Worm (Caenorhabditis elegans) whole organism, late embryonic: ENCODE results near the gene K09D9.14.

Experiments
- C08G9.2 ChIP-seq: sonication (generic microtip); optimal IDR thresholded peaks from 2 replicates; lab custom pipeline; 2016; ENCODE audit warnings: mild to moderate bottlenecking, missing genetic modification characterization, moderate library complexity, missing compliant biosample characterization
- C38D4.7 ChIP-seq: fragments of 200-800 bp; sonication (Bioruptor generic); optimal IDR thresholded peaks from 2 replicates; lab custom pipeline; 2018; ENCODE audit warnings: mild to moderate bottlenecking, missing genetic modification characterization, moderate library complexity, missing compliant biosample characterization
- F13H6.1 ChIP-seq: sonication (generic microtip); optimal IDR thresholded peaks from 2 replicates; lab custom pipeline; 2016; ENCODE audit warnings: missing genetic modification characterization, missing compliant biosample characterization
- Y22D7AL.16 ChIP-seq: sonication (generic microtip); optimal IDR thresholded peaks from 2 replicates; lab custom pipeline; 2016; ENCODE audit warnings: missing genetic modification characterization, missing compliant biosample characterization
- ceh-14 ChIP-seq: sonication (generic microtip); optimal IDR thresholded peaks from 2 replicates; lab custom pipeline; 2016; ENCODE audit warnings: missing genotype, missing genetic modification characterization, missing compliant biosample characterization
- ceh-18 ChIP-seq: sonication (generic microtip); optimal IDR thresholded peaks from 2 replicates; lab custom pipeline; 2016; ENCODE audit warnings: missing genetic modification characterization, missing compliant biosample characterization
- ceh-19 ChIP-seq: fragments of 200-800 bp; sonication (Bioruptor generic); optimal IDR thresholded peaks from 2 replicates; lab custom pipeline; 2018; ENCODE audit warnings: mild to moderate bottlenecking, missing genetic modification characterization, missing compliant biosample characterization
- ceh-2 ChIP-seq: sonication (generic microtip); optimal IDR thresholded peaks from 2 replicates; lab custom pipeline; 2016; ENCODE audit warnings: missing genotype, missing genetic modification characterization, missing compliant biosample characterization
- ceh-22 ChIP-seq: sonication (generic microtip); optimal IDR thresholded peaks from 2 replicates; lab custom pipeline; 2017; ENCODE audit warnings: missing biosample characterization, missing genetic modification characterization
- ceh-24 ChIP-seq: sonication (generic microtip); optimal IDR thresholded peaks from 2 replicates; lab custom pipeline; 2016; ENCODE audit warnings: mild to moderate bottlenecking, missing genetic modification characterization, missing compliant biosample characterization
- ceh-31 ChIP-seq: sonication (generic microtip); optimal IDR thresholded peaks from 2 replicates; lab custom pipeline; 2016; ENCODE audit warnings: missing genetic modification characterization, missing compliant biosample characterization
- ceh-48 ChIP-seq: sonication (generic microtip); optimal IDR thresholded peaks from 2 replicates; lab custom pipeline; 2016; ENCODE audit warnings: missing genetic modification characterization, inconsistent platforms, missing compliant biosample characterization
- che-1 ChIP-seq: sonication (generic microtip); optimal IDR thresholded peaks from 2 replicates; lab custom pipeline; 2016; ENCODE audit warnings: mild to moderate bottlenecking, missing genetic modification characterization, missing compliant biosample characterization
- dve-1 ChIP-seq: sonication (generic microtip); optimal IDR thresholded peaks from 2 replicates; lab custom pipeline; 2017; ENCODE audit warnings: antibody characterized with exemption, mild to moderate bottlenecking, missing genetic modification characterization, missing compliant biosample characterization
- elt-2 ChIP-seq: sonication (generic microtip); optimal IDR thresholded peaks from 2 replicates; lab custom pipeline; 2016; ENCODE audit warnings: missing genetic modification reagents, missing genetic modification characterization, missing compliant biosample characterization
- ets-4 ChIP-seq: sonication (generic microtip); optimal IDR thresholded peaks from 2 replicates; lab custom pipeline; 2016; ENCODE audit warnings: missing genetic modification characterization, missing compliant biosample characterization
- eyg-1 ChIP-seq: sonication (generic microtip); optimal IDR thresholded peaks from 2 replicates; lab custom pipeline; 2016; ENCODE audit warnings: missing genotype, missing genetic modification characterization, missing compliant biosample characterization
- fax-1 ChIP-seq: sonication (generic microtip); optimal IDR thresholded peaks from 2 replicates; lab custom pipeline; 2016; ENCODE audit warnings: missing genotype, missing genetic modification characterization, missing compliant biosample characterization
- fkh-10 ChIP-seq: fragments of 150-350 bp; optimal IDR thresholded peaks from 2 replicates; lab custom pipeline; 2014; ENCODE audit warnings: missing biosample characterization, missing genetic modification reagents, missing genetic modification characterization
- gmeb-2 ChIP-seq: sonication (generic microtip); optimal IDR thresholded peaks from 2 replicates; lab custom pipeline; 2016; ENCODE audit warnings: missing genetic modification characterization, inconsistent platforms, missing compliant biosample characterization
- hlh-30 ChIP-seq: sonication (generic microtip); optimal IDR thresholded peaks from 2 replicates; lab custom pipeline; 2017; ENCODE audit warnings: antibody characterized with exemption, missing genetic modification characterization, missing compliant biosample characterization; ENCODE audit not compliant: insufficient read depth
- lim-6 ChIP-seq: sonication (generic microtip); optimal IDR thresholded peaks from 2 replicates; lab custom pipeline; 2016; ENCODE audit warnings: missing genetic modification characterization, missing compliant biosample characterization
- lin-11 ChIP-seq: fragments of 200-800 bp; sonication (Bioruptor generic); optimal IDR thresholded peaks from 2 replicates; lab custom pipeline; 2018; ENCODE audit warnings: mild to moderate bottlenecking, missing genetic modification characterization, missing compliant biosample characterization
- madf-2 ChIP-seq: sonication (generic microtip); optimal IDR thresholded peaks from 2 replicates; lab custom pipeline; 2017; ENCODE audit warnings: missing genetic modification characterization, missing compliant biosample characterization
- mec-3 ChIP-seq: sonication (generic microtip); optimal IDR thresholded peaks from 2 replicates; lab custom pipeline; 2016; ENCODE audit warnings: borderline replicate concordance, missing genetic modification characterization, missing compliant biosample characterization
- nfya-1 ChIP-seq: sonication (generic microtip); optimal IDR thresholded peaks from 2 replicates; lab custom pipeline; 2017; ENCODE audit warnings: missing genetic modification characterization, mild to moderate bottlenecking, missing compliant biosample characterization, antibody characterized with exemption, moderate library complexity
- npax-4 ChIP-seq: sonication (generic microtip); optimal IDR thresholded peaks from 2 replicates; lab custom pipeline; 2016; ENCODE audit warnings: missing genetic modification characterization, missing compliant biosample characterization
- pat-9 ChIP-seq: fragments of 200-800 bp; sonication (Bioruptor generic); optimal IDR thresholded peaks from 2 replicates; lab custom pipeline; 2018; ENCODE audit warnings: mild to moderate bottlenecking, missing genetic modification characterization, moderate library complexity, missing compliant biosample characterization
- pax-1 ChIP-seq: fragments of 150-350 bp; optimal IDR thresholded peaks from 2 replicates; lab custom pipeline; 2014; ENCODE audit warnings: missing biosample characterization, missing genetic modification characterization
- pha-2 ChIP-seq: sonication (generic microtip); optimal IDR thresholded peaks from 2 replicates; lab custom pipeline; 2017; ENCODE audit warnings: mild to moderate bottlenecking, missing genetic modification characterization, missing compliant biosample characterization
- pha-4 ChIP-seq: fragments of 150-350 bp; optimal IDR thresholded peaks from 2 replicates; lab custom pipeline; 2018; ENCODE audit warnings: missing biosample characterization, missing genetic modification reagents, missing genetic modification characterization
- pqm-1 ChIP-seq: sonication (generic microtip); optimal IDR thresholded peaks from 2 replicates; lab custom pipeline; 2016; ENCODE audit warnings: missing genetic modification characterization, missing compliant biosample characterization
- pros-1 ChIP-seq: fragments of 150-350 bp; optimal IDR thresholded peaks from 2 replicates; lab custom pipeline; 2014; ENCODE audit warnings: missing biosample characterization, missing genetic modification reagents, missing genetic modification characterization
- ref-2 ChIP-seq: sonication (generic microtip); optimal IDR thresholded peaks from 2 replicates; lab custom pipeline; 2016; ENCODE audit warnings: missing genetic modification characterization, missing compliant biosample characterization
- rnt-1 ChIP-seq: sonication (generic microtip); optimal IDR thresholded peaks from 2 replicates; lab custom pipeline; 2016; ENCODE audit warnings: missing genetic modification characterization, missing compliant biosample characterization
- sdc-2 ChIP-seq: sonication (generic microtip); optimal IDR thresholded peaks from 2 replicates; lab custom pipeline; 2016; ENCODE audit warnings: missing genotype, missing genetic modification characterization, missing compliant biosample characterization
- sox-2 ChIP-seq: fragments of 200-800 bp; sonication (Bioruptor generic); IDR thresholded peaks from 2 replicates; pipeline ENCODE4 v1.3.6; 2022; ENCODE audit warnings: missing genetic modification reagents, missing genetic modification characterization, missing compliant biosample characterization
- sox-4 ChIP-seq: sonication (generic microtip); optimal IDR thresholded peaks from 2 replicates; lab custom pipeline; 2017; ENCODE audit warnings: mild to moderate bottlenecking, missing genetic modification characterization, inconsistent platforms, missing compliant biosample characterization
- syd-9 ChIP-seq: sonication (generic microtip); optimal IDR thresholded peaks from 2 replicates; lab custom pipeline; 2016; ENCODE audit warnings: mild to moderate bottlenecking, missing genetic modification characterization, moderate library complexity, missing compliant biosample characterization
- tbx-7 ChIP-seq: sonication (generic microtip); optimal IDR thresholded peaks from 2 replicates; lab custom pipeline; 2016; ENCODE audit warnings: missing genotype, missing genetic modification characterization, missing compliant biosample characterization
- unc-42 ChIP-seq: sonication (generic microtip); optimal IDR thresholded peaks from 2 replicates; lab custom pipeline; 2016; ENCODE audit warnings: missing genotype, missing genetic modification characterization, missing compliant biosample characterization
- unc-86 ChIP-seq: sonication (generic microtip); optimal IDR thresholded peaks from 2 replicates; lab custom pipeline; 2016; ENCODE audit warnings: missing genetic modification characterization, missing compliant biosample characterization
- zip-5 ChIP-seq: sonication (generic microtip); optimal IDR thresholded peaks from 2 replicates; lab custom pipeline; 2016; ENCODE audit warnings: missing genetic modification characterization, missing compliant biosample characterization
- ztf-16 ChIP-seq: sonication (generic microtip); optimal IDR thresholded peaks from 2 replicates; lab custom pipeline; 2017; ENCODE audit warnings: missing genetic modification characterization, missing compliant biosample characterization

K09D9.14 gene

ce11 chrV:4029627-4030026 is 8.0 kb upstream of the K09D9.14 start:
- TF ChIP-seq ceh-18 (tag; lab: Kevin White, UChicago): no peak
- no peak for TF ChIP-seq pros-1 (tag; lab: Kevin White, UChicago)
- TF ChIP-seq C38D4.7: no peak
- TF ChIP-seq ceh-31 (tag; lab: Kevin White, UChicago): peak; percentile 31
- no peak for TF ChIP-seq ceh-22
- TF ChIP-seq unc-42: peak; percentile 3
- TF ChIP-seq ref-2 (tag; lab: Kevin White, UChicago): peak; percentile 60
- no peak for TF ChIP-seq ztf-16
- no peak for TF ChIP-seq gmeb-2
- TF ChIP-seq ets-4: no peak
- peak; percentile 49 for TF ChIP-seq nfya-1 (tag; lab: Kevin White, UChicago)

ce11 chrV:4024777-4025176 is 3.1 kb upstream of the K09D9.14 start, which contains the start of gene K09D9.1:
K09D9.1 (plus strand) TSS chrV:4025047.
- no peak for TF ChIP-seq hlh-30 (tag; lab: Kevin White, UChicago)
- no peak for TF ChIP-seq fkh-10 (GFP tag; lab: Kevin White, UChicago)
- TF ChIP-seq madf-2 (tag; lab: Kevin White, UChicago): no peak
- TF ChIP-seq unc-86 (tag; lab: Kevin White, UChicago): no peak
- no peak for TF ChIP-seq sox-4 (tag; lab: Kevin White, UChicago)
- no peak for TF ChIP-seq npax-4 (tag; lab: Kevin White, UChicago)
- TF ChIP-seq sdc-2 (tag; lab: Kevin White, UChicago): no peak
- no peak for TF ChIP-seq pqm-1 (tag; lab: Kevin White, UChicago)
- TF ChIP-seq syd-9 (tag; lab: Kevin White, UChicago): no peak
- no peak for TF ChIP-seq ceh-2 (tag; lab: Kevin White, UChicago)
- TF ChIP-seq ztf-16: no peak
- no peak for TF ChIP-seq lim-6 (tag; lab: Kevin White, UChicago)
- TF ChIP-seq mec-3 (tag; lab: Kevin White, UChicago): no peak
- no peak for TF ChIP-seq sox-2 (GFP tag; lab: Robert Waterston, UW)
- TF ChIP-seq ceh-24 (tag; lab: Kevin White, UChicago): no peak

ce11 chrV:4022309-4022708 is 633 bp upstream of the K09D9.14 start, which contains the start of gene cyp-35A3:
cyp-35A3 (plus strand) TSS chrV:4022609.
- no peak for TF ChIP-seq fax-1 (tag; lab: Kevin White, UChicago)
- no peak for TF ChIP-seq mec-3 (tag; lab: Kevin White, UChicago)
- no peak for TF ChIP-seq madf-2 (tag; lab: Kevin White, UChicago)
- no peak for TF ChIP-seq ceh-48 (tag; lab: Kevin White, UChicago)
- TF ChIP-seq zip-5: no peak
- TF ChIP-seq Y22D7AL.16 (tag; lab: Kevin White, UChicago): no peak
- no peak for TF ChIP-seq ceh-14
- no peak for TF ChIP-seq rnt-1
- no peak for TF ChIP-seq pha-2 (tag; lab: Kevin White, UChicago)
- no peak for TF ChIP-seq F13H6.1 (tag; lab: Kevin White, UChicago)
- TF ChIP-seq eyg-1: no peak
- no peak for TF ChIP-seq dve-1 (tag; lab: Kevin White, UChicago)
- no peak for TF ChIP-seq elt-2 (tag; lab: Kevin White, UChicago)
- TF ChIP-seq ztf-16: no peak
- TF ChIP-seq tbx-7 (tag; lab: Kevin White, UChicago): no peak
- TF ChIP-seq ceh-19: no peak
- TF ChIP-seq, all 69 proteins: peak for 0

- no peak for TF ChIP-seq ceh-24 (tag; lab: Kevin White, UChicago)
- TF ChIP-seq pat-9 (tag; lab: Kevin White, UChicago): no peak
- no peak for TF ChIP-seq pax-1 (tag; lab: Kevin White, UChicago)
- no peak for TF ChIP-seq C08G9.2 (tag; lab: Kevin White, UChicago)
- TF ChIP-seq lin-11: no peak
- no peak for TF ChIP-seq sdc-2 (tag; lab: Kevin White, UChicago)
- TF ChIP-seq pha-2 (tag; lab: Kevin White, UChicago): no peak
- no peak for TF ChIP-seq zip-5
- no peak for TF ChIP-seq dve-1 (tag; lab: Kevin White, UChicago)
- TF ChIP-seq pha-4 (tag; lab: Kevin White, UChicago): no peak
- no peak for TF ChIP-seq syd-9 (tag; lab: Kevin White, UChicago)
- no peak for TF ChIP-seq che-1 (tag; lab: Kevin White, UChicago)
These were observed 2.5 kb downstream of the K09D9.14 start, which contains the start of gene K09D9.3 for ce11 chrV:4019188-4019587. K09D9.3 (plus strand) TSS chrV:4019488.
